Worm (Caenorhabditis elegans): ENCODE measurements around the gene C25G6.1.

ce11 chrX:1244235-1244634 is 26.5 kb upstream of the C25G6.1 start:
- TF ChIP-seq cebp-1 (GFP tag; IDR thresholded peaks at IDR 0.05) (no peak), cebp-1 (tag; optimal IDR thresholded peaks at IDR 0.05) (no peak), F23B12.7 (tag; optimal IDR thresholded peaks at IDR 0.05; ENCODE audit: insufficient read depth) (no peak), T07F8.4 (tag; optimal IDR thresholded peaks at IDR 0.05) (no peak), nfya-1 (tag; optimal IDR thresholded peaks at IDR 0.05; ENCODE audit: borderline replicate concordance, insufficient read depth) (no peak), F37B4.10 (GFP tag; IDR thresholded peaks at IDR 0.05) (no peak), attf-6 (GFP tag; IDR thresholded peaks at IDR 0.05) (no peak), zfh-2 (GFP tag; conservative IDR thresholded peaks at IDR 0.05) (no peak; the same call in 1 of the 2 replicates), ccch-3 (GFP tag; optimal IDR thresholded peaks at IDR 0.05) (no peak), Y67H2A.10 (GFP tag; conservative IDR thresholded peaks at IDR 0.05) (no peak), lin-35 (GFP tag; optimal IDR thresholded peaks at IDR 0.05) (no peak), ceh-27 (GFP tag; optimal IDR thresholded peaks at IDR 0.05) (no peak), lir-1 (GFP tag; conservative IDR thresholded peaks at IDR 0.05) (no peak), unc-62 (GFP tag; optimal IDR thresholded peaks at IDR 0.05) (no peak)

Data from whole organism, young adult.